Worm (Caenorhabditis elegans): Measurements from ENCODE around the gene snu-13.

snu-13 gene

ce11 chrII:10658576-10659256 is at the start of gene snu-13, which contains the start of gene rsp-7:
snu-13 (minus strand) TSS chrII:10658626.
rsp-7 (plus strand) TSS chrII:10659206.
- no peak for TF ChIP-seq aly-1 (tag; optimal IDR thresholded peaks at IDR 0.05)
- TF ChIP-seq hnd-1 (tag; optimal IDR thresholded peaks at IDR 0.05): no peak
- no peak for TF ChIP-seq scrt-1 (GFP tag; IDR thresholded peaks at IDR 0.05)
- TF ChIP-seq ama-1 (optimal IDR thresholded peaks at IDR 0.05): no peak
- TF ChIP-seq B0310.2 (tag; optimal IDR thresholded peaks at IDR 0.05): no peak
- no peak for TF ChIP-seq hmbx-1 (tag; optimal IDR thresholded peaks at IDR 0.05)
- no peak for TF ChIP-seq pes-1 (GFP tag; IDR thresholded peaks at IDR 0.05)
- TF ChIP-seq tbx-11 (GFP tag; IDR thresholded peaks at IDR 0.05): no peak
- no peak for TF ChIP-seq F13C5.2 (tag; optimal IDR thresholded peaks at IDR 0.05)
- no peak for TF ChIP-seq tra-4 (tag; optimal IDR thresholded peaks at IDR 0.05)
- no peak for TF ChIP-seq sea-1 (GFP tag; conservative IDR thresholded peaks at IDR 0.05)
- TF ChIP-seq hmg-4 (GFP tag; optimal IDR thresholded peaks at IDR 0.05): no peak
- no peak for TF ChIP-seq ceh-36 (tag; optimal IDR thresholded peaks at IDR 0.05)
- TF ChIP-seq ceh-13 (GFP tag; optimal IDR thresholded peaks at IDR 0.05): no peak
- no peak for TF ChIP-seq ets-7 (tag; optimal IDR thresholded peaks at IDR 0.05)

- TF ChIP-seq flt-1 (GFP tag; IDR thresholded peaks at IDR 0.05) (no peak), hmg-4 (GFP tag; optimal IDR thresholded peaks at IDR 0.05) (no peak), B0310.2 (tag; optimal IDR thresholded peaks at IDR 0.05) (no peak), F13C5.2 (tag; optimal IDR thresholded peaks at IDR 0.05) (no peak), ets-7 (tag; optimal IDR thresholded peaks at IDR 0.05) (no peak), ama-1 (optimal IDR thresholded peaks at IDR 0.05) (no peak), tra-4 (tag; optimal IDR thresholded peaks at IDR 0.05) (no peak)
These were observed 49.1 kb upstream of the snu-13 start for ce11 chrII:10707439-10708096.

- no peak for TF ChIP-seq B0310.2 (tag; optimal IDR thresholded peaks at IDR 0.05)
- TF ChIP-seq ceh-13 (GFP tag; optimal IDR thresholded peaks at IDR 0.05): no peak
- no peak for TF ChIP-seq tbx-37 (GFP tag; conservative IDR thresholded peaks at IDR 0.05)
These were observed 48.5 kb upstream of the snu-13 start, which contains the start of gene col-80 for ce11 chrII:10706901-10707300. col-80 (plus strand) TSS chrII:10707201.

ce11 chrII:10706038-10706437 is 47.6 kb upstream of the snu-13 start:
- TF ChIP-seq tra-4 (tag; optimal IDR thresholded peaks at IDR 0.05) (no peak), F13C5.2 (tag; optimal IDR thresholded peaks at IDR 0.05) (no peak), ama-1 (optimal IDR thresholded peaks at IDR 0.05) (no peak), B0310.2 (tag; optimal IDR thresholded peaks at IDR 0.05) (no peak), flt-1 (GFP tag; IDR thresholded peaks at IDR 0.05) (no peak), ceh-36 (tag; optimal IDR thresholded peaks at IDR 0.05) (no peak), hmbx-1 (tag; optimal IDR thresholded peaks at IDR 0.05) (no peak), ets-7 (tag; optimal IDR thresholded peaks at IDR 0.05) (no peak), tbx-11 (GFP tag; IDR thresholded peaks at IDR 0.05) (no peak), tbx-37 (GFP tag; conservative IDR thresholded peaks at IDR 0.05) (no peak), pes-1 (GFP tag; IDR thresholded peaks at IDR 0.05) (no peak), aly-1 (tag; optimal IDR thresholded peaks at IDR 0.05) (no peak), sea-1 (GFP tag; conservative IDR thresholded peaks at IDR 0.05) (no peak), hnd-1 (tag; optimal IDR thresholded peaks at IDR 0.05) (no peak), hmg-4 (GFP tag; optimal IDR thresholded peaks at IDR 0.05) (no peak)

- no peak for TF ChIP-seq scrt-1 (GFP tag; IDR thresholded peaks at IDR 0.05)
- no peak for TF ChIP-seq hmg-4 (GFP tag; optimal IDR thresholded peaks at IDR 0.05)
- TF ChIP-seq flt-1 (GFP tag; IDR thresholded peaks at IDR 0.05): no peak
- TF ChIP-seq ama-1 (optimal IDR thresholded peaks at IDR 0.05): no peak
- TF ChIP-seq tra-4 (tag; optimal IDR thresholded peaks at IDR 0.05): no peak
- TF ChIP-seq pes-1 (GFP tag; IDR thresholded peaks at IDR 0.05): no peak
- no peak for TF ChIP-seq aly-1 (tag; optimal IDR thresholded peaks at IDR 0.05)
- TF ChIP-seq ceh-13 (GFP tag; optimal IDR thresholded peaks at IDR 0.05): no peak
- TF ChIP-seq hmbx-1 (tag; optimal IDR thresholded peaks at IDR 0.05): no peak
- TF ChIP-seq ceh-36 (tag; optimal IDR thresholded peaks at IDR 0.05): no peak
- TF ChIP-seq tbx-11 (GFP tag; IDR thresholded peaks at IDR 0.05): no peak
These were observed 47.0 kb upstream of the snu-13 start for ce11 chrII:10705347-10705996.

- no peak for TF ChIP-seq F13C5.2 (tag; optimal IDR thresholded peaks at IDR 0.05)
- no peak for TF ChIP-seq tra-4 (tag; optimal IDR thresholded peaks at IDR 0.05)
- TF ChIP-seq scrt-1 (GFP tag; IDR thresholded peaks at IDR 0.05): no peak
- no peak for TF ChIP-seq ama-1 (optimal IDR thresholded peaks at IDR 0.05)
- no peak for TF ChIP-seq hmg-4 (GFP tag; optimal IDR thresholded peaks at IDR 0.05)
- no peak for TF ChIP-seq ceh-36 (tag; optimal IDR thresholded peaks at IDR 0.05)
- TF ChIP-seq hnd-1 (tag; optimal IDR thresholded peaks at IDR 0.05): no peak
- no peak for TF ChIP-seq tbx-37 (GFP tag; conservative IDR thresholded peaks at IDR 0.05)
- TF ChIP-seq flt-1 (GFP tag; IDR thresholded peaks at IDR 0.05): no peak
- TF ChIP-seq ets-7 (tag; optimal IDR thresholded peaks at IDR 0.05): no peak
- no peak for TF ChIP-seq B0310.2 (tag; optimal IDR thresholded peaks at IDR 0.05)
- no peak for TF ChIP-seq aly-1 (tag; optimal IDR thresholded peaks at IDR 0.05)
- no peak for TF ChIP-seq ceh-13 (GFP tag; optimal IDR thresholded peaks at IDR 0.05)
These were observed 46.2 kb upstream of the snu-13 start, which contains the start of gene col-39 for ce11 chrII:10704575-10705170. col-39 (plus strand) TSS chrII:10704916.

All from whole organism, early embryonic.